Fruit fly (Drosophila melanogaster) Kc167 (cell line): ENCODE results near the gene Gr93b.

Source experiments
- Myc ChIP-seq: fragments of >200 bp; optimal IDR thresholded peaks from 2 replicates; lab custom pipeline; 2017; ENCODE audit warnings: missing external identifiers
- Sin3A ChIP-seq: fragments of >200 bp; optimal IDR thresholded peaks from 2 replicates; lab custom pipeline; 2018; ENCODE audit warnings: missing external identifiers
- h ChIP-seq: fragments of >200 bp; optimal IDR thresholded peaks from 3 replicates; lab custom pipeline; 2018; ENCODE audit warnings: missing external identifiers
- insv ChIP-seq: fragments of >200 bp; optimal IDR thresholded peaks from 3 replicates; lab custom pipeline; 2018; ENCODE audit warnings: missing external identifiers
- psq ChIP-seq: fragments of >200 bp; optimal IDR thresholded peaks from 2 replicates; lab custom pipeline; 2017; ENCODE audit warnings: missing external identifiers
- ttk ChIP-seq: sonication (Bioruptor generic); optimal IDR thresholded peaks from 2 replicates; lab custom pipeline; 2017; ENCODE audit warnings: missing external identifiers

The Gr93b gene

dm6 chr3R:21874982-21875466, 31.5 kb upstream of the Gr93b start, which contains the start of gene CG6656:
Gene CG6656, plus strand, starts transcription at chr3R:21875293.
- TF ChIP-seq insv (lab: Kevin White, UChicago) = no peak
- TF ChIP-seq Myc (lab: Kevin White, UChicago) = no peak
- no peak for TF ChIP-seq ttk
- TF ChIP-seq psq (lab: Kevin White, UChicago) = no peak
- TF ChIP-seq h (lab: Kevin White, UChicago) = no peak
- no peak for TF ChIP-seq Sin3A (lab: Kevin White, UChicago)

- no peak for TF ChIP-seq Sin3A (lab: Kevin White, UChicago)
- TF ChIP-seq ttk = no peak
- no peak for TF ChIP-seq h (lab: Kevin White, UChicago)
- no peak for TF ChIP-seq Myc (lab: Kevin White, UChicago)
- no peak for TF ChIP-seq insv (lab: Kevin White, UChicago)
- TF ChIP-seq psq (lab: Kevin White, UChicago) = no peak
These were observed 29.9 kb upstream of the Gr93b start, which contains the start of gene CG31178 for dm6 chr3R:21873439-21873838. Gene CG31178, plus strand, starts transcription at chr3R:21873739.

- no peak for TF ChIP-seq psq (lab: Kevin White, UChicago)
- TF ChIP-seq Sin3A (lab: Kevin White, UChicago) = no peak
- TF ChIP-seq h (lab: Kevin White, UChicago) = no peak
- no peak for TF ChIP-seq insv (lab: Kevin White, UChicago)
These were observed 27.9 kb upstream of the Gr93b start for dm6 chr3R:21871348-21871940.

- TF ChIP-seq Myc (lab: Kevin White, UChicago) (no peak), Sin3A (lab: Kevin White, UChicago) (no peak), psq (lab: Kevin White, UChicago) (no peak), insv (lab: Kevin White, UChicago) (no peak), h (lab: Kevin White, UChicago) (no peak)
These were observed 26.8 kb upstream of the Gr93b start, which contains the start of gene CG31431 for dm6 chr3R:21870158-21870971. Gene CG31431, plus strand, starts transcription at chr3R:21870681.

dm6 chr3R:21869464-21870100, 26.0 kb upstream of the Gr93b start, which contains the start of gene CG31174:
Gene CG31174, minus strand, starts transcription at chr3R:21869514.
- no peak for TF ChIP-seq h (lab: Kevin White, UChicago)
- no peak for TF ChIP-seq psq (lab: Kevin White, UChicago)
- no peak for TF ChIP-seq insv (lab: Kevin White, UChicago)
- no peak for TF ChIP-seq Myc (lab: Kevin White, UChicago)
- TF ChIP-seq Sin3A (lab: Kevin White, UChicago) = no peak
- TF ChIP-seq ttk = no peak

dm6 chr3R:21867819-21868218, 24.3 kb upstream of the Gr93b start, which contains the start of the genes CG6569 and Cby:
Gene CG6569, minus strand, starts transcription at chr3R:21867919.
Gene Cby, plus strand, starts transcription at chr3R:21868003.
- no peak for TF ChIP-seq h (lab: Kevin White, UChicago)
- TF ChIP-seq psq (lab: Kevin White, UChicago) = no peak
- TF ChIP-seq Sin3A (lab: Kevin White, UChicago) = no peak
- TF ChIP-seq Myc (lab: Kevin White, UChicago) = no peak
- no peak for TF ChIP-seq ttk

dm6 chr3R:21864992-21865391, 21.4 kb upstream of the Gr93b start, which contains the start of gene lsn:
Gene lsn, plus strand, starts transcription at chr3R:21865168.
- TF ChIP-seq insv (lab: Kevin White, UChicago) = no peak

- TF ChIP-seq ttk (no peak), Myc (lab: Kevin White, UChicago) (no peak), insv (lab: Kevin White, UChicago) (no peak), Sin3A (lab: Kevin White, UChicago) (no peak), h (lab: Kevin White, UChicago) (no peak), psq (lab: Kevin White, UChicago) (no peak)
These were observed 20.9 kb upstream of the Gr93b start for dm6 chr3R:21864484-21864883.

- TF ChIP-seq h (lab: Kevin White, UChicago) (no peak), ttk (no peak), Myc (lab: Kevin White, UChicago) (no peak), psq (lab: Kevin White, UChicago) (no peak), Sin3A (lab: Kevin White, UChicago) (no peak), insv (lab: Kevin White, UChicago) (no peak)
These were observed 20.3 kb upstream of the Gr93b start for dm6 chr3R:21863817-21864384.

- TF ChIP-seq insv (lab: Kevin White, UChicago) = no peak
- no peak for TF ChIP-seq ttk
- TF ChIP-seq psq (lab: Kevin White, UChicago) = no peak
- TF ChIP-seq h (lab: Kevin White, UChicago) = no peak
- no peak for TF ChIP-seq Myc (lab: Kevin White, UChicago)
- no peak for TF ChIP-seq Sin3A (lab: Kevin White, UChicago)
These were observed 19.3 kb upstream of the Gr93b start for dm6 chr3R:21862868-21863267.
